Worm (Caenorhabditis elegans) whole organism, L4 larva: ENCODE results near the gene C17H11.4.
"Not testable (repeated sequence)": the region's sequence is repeated elsewhere in the genome, so short reads cannot be mapped to it uniquely, and the experiment has no call there.

ENCODE experiments used
- lin-13 ChIP-seq: fragments of 150-350 bp; optimal IDR thresholded peaks from 2 replicates; lab custom pipeline; 2014; ENCODE audit warnings: missing biosample characterization, missing genetic modification reagents, missing genetic modification characterization
- madf-9 ChIP-seq: fragments of 200-800 bp; sonication (Bioruptor generic); conservative IDR thresholded peaks from 2 replicates; pipeline ENCODE4 v1.3.6; 2022; ENCODE audit warnings: missing genetic modification reagents, missing genetic modification characterization, missing compliant biosample characterization
- nhr-42 ChIP-seq: fragments of 200-800 bp; sonication (Bioruptor generic); IDR thresholded peaks from 2 replicates; pipeline ENCODE4 v1.3.6; 2022; ENCODE audit warnings: missing genetic modification characterization, missing compliant biosample characterization

DNA sequence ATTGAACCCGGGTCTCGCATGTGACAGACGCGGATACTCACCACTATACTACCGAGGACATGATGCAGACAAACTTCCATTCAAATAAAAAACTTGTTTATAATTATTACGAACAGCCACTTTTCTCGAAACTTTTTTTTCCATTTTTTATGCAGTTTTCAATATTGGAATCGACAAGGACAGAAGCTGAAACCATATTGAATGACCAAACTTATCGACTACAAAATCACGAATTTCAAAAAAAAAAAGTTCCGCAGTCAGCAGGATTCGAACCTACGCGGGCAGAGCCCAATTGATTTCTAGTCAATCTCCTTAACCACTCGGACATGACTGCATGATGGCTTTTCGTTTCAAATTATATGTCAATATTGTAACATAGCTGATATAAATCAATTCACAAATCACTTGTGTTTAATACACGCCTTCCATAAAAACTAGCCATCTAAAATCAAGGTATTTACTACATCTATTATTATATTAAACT lies 28.8 kb downstream of the C17H11.4 start:
- not testable (repeated sequence) for TF ChIP-seq madf-9 (GFP tag; lab: Robert Waterston, UW); lin-13 (GFP tag; lab: Kevin White, UChicago); nhr-42 (GFP tag; lab: Robert Waterston, UW)
